Worm (Caenorhabditis elegans) whole organism, L4 larva: ENCODE data around the gene dsb-2.

Experiments
- D1046.2 ChIP-seq: fragments of 200-800 bp; sonication (Bioruptor generic); IDR thresholded peaks from 2 replicates; pipeline ENCODE4 v1.3.6; 2022; ENCODE audit warnings: missing genetic modification characterization, missing compliant biosample characterization
- F37D6.2 ChIP-seq: sonication (generic microtip); optimal IDR thresholded peaks from 2 replicates; lab custom pipeline; 2016; ENCODE audit warnings: mild to moderate bottlenecking, missing genetic modification characterization, missing compliant biosample characterization
- F49E8.2 ChIP-seq: sonication (generic microtip); optimal IDR thresholded peaks from 2 replicates; lab custom pipeline; 2016; ENCODE audit warnings: missing compliant biosample characterization, mild to moderate bottlenecking, missing genetic modification characterization, borderline replicate concordance
- R02D3.7 ChIP-seq: fragments of 150-350 bp; sonication (generic microtip); optimal IDR thresholded peaks from 3 replicates; lab custom pipeline; 2014; ENCODE audit warnings: missing biosample characterization, missing genetic modification characterization
- T26A8.4 ChIP-seq: fragments of 200-800 bp; sonication (Bioruptor generic); IDR thresholded peaks from 2 replicates; pipeline ENCODE4 v1.3.6; 2022; ENCODE audit warnings: missing genetic modification characterization, missing compliant biosample characterization
- Y48G9A.11 ChIP-seq: fragments of 200-800 bp; sonication (Bioruptor generic); IDR thresholded peaks from 2 replicates; pipeline ENCODE4 v1.3.6; 2022; ENCODE audit warnings: missing genetic modification reagents, missing genetic modification characterization, missing compliant biosample characterization
- Y75B8A.6 ChIP-seq: fragments of 200-800 bp; sonication (Bioruptor generic); IDR thresholded peaks from 2 replicates; pipeline ENCODE4 v1.3.6; 2022; ENCODE audit warnings: missing genetic modification reagents, missing genetic modification characterization, missing compliant biosample characterization
- ZK337.2 ChIP-seq: fragments of 200-800 bp; sonication (Bioruptor generic); IDR thresholded peaks from 2 replicates; pipeline ENCODE4 v1.3.6; 2022; ENCODE audit warnings: missing genetic modification reagents, missing genetic modification characterization, missing compliant biosample characterization
- ZK546.5 ChIP-seq, 2 experiments: sonication (generic microtip); optimal IDR thresholded peaks; 2 replicates each; lab custom pipeline; 2017; ENCODE audit warnings: missing biosample characterization in 2 of 2, missing genetic modification characterization in 2 of 2
- aha-1 ChIP-seq: fragments of 150-350 bp; peaks from one replicate; lab custom pipeline; 2014; ENCODE audit warnings: missing biosample characterization, missing genetic modification characterization
- attf-4 ChIP-seq: sonication (generic microtip); optimal IDR thresholded peaks from 3 replicates; lab custom pipeline; 2017; ENCODE audit warnings: missing biosample characterization, missing genetic modification characterization
- ceh-28 ChIP-seq: fragments of 150-350 bp; optimal IDR thresholded peaks from 2 replicates; lab custom pipeline; 2014; ENCODE audit warnings: missing biosample characterization, missing genetic modification reagents, missing genetic modification characterization
- ctbp-1 ChIP-seq: fragments of 200-800 bp; sonication (Bioruptor generic); IDR thresholded peaks from 2 replicates; pipeline ENCODE4 v1.3.6; 2022; ENCODE audit warnings: missing genetic modification reagents, missing genetic modification characterization, missing compliant biosample characterization
- daf-16 ChIP-seq, 3 experiments: sonication (generic microtip); optimal IDR thresholded peaks; 2 replicates each; lab custom pipeline; 2016 to 2017; ENCODE audit warnings: missing genetic modification characterization in 3 of 3, missing genetic modification reagents in 3 of 3, mild to moderate bottlenecking in 2 of 3, missing compliant biosample characterization in 2 of 3, missing biosample characterization in 1 of 3, moderate library complexity in 1 of 3
- daf-19 ChIP-seq: fragments of 200-800 bp; sonication (Bioruptor generic); conservative IDR thresholded peaks from 2 replicates; pipeline ENCODE4 v1.3.6; 2022; ENCODE audit warnings: missing genetic modification characterization, missing compliant biosample characterization
- daf-8 ChIP-seq: fragments of 200-800 bp; sonication (Bioruptor generic); IDR thresholded peaks from 2 replicates; pipeline ENCODE4 v1.3.6; 2022; ENCODE audit warnings: missing genetic modification characterization, missing compliant biosample characterization
- dmd-9 ChIP-seq: fragments of 200-800 bp; sonication (Bioruptor generic); IDR thresholded peaks from 2 replicates; pipeline ENCODE4 v1.3.6; 2022; ENCODE audit warnings: missing genetic modification reagents, missing genetic modification characterization, missing compliant biosample characterization
- dpl-1 ChIP-seq: fragments of 150-350 bp; optimal IDR thresholded peaks from 2 replicates; lab custom pipeline; 2014; ENCODE audit warnings: missing biosample characterization, missing genetic modification reagents, missing genetic modification characterization
- dve-1 ChIP-seq: sonication (generic microtip); optimal IDR thresholded peaks from 2 replicates; lab custom pipeline; 2017; ENCODE audit warnings: antibody characterized with exemption, mild to moderate bottlenecking, missing genetic modification characterization, missing compliant biosample characterization; ENCODE audit not compliant: insufficient read depth
- egl-27 ChIP-seq: sonication (generic microtip); optimal IDR thresholded peaks from 3 replicates; lab custom pipeline; 2017; ENCODE audit warnings: missing biosample characterization, missing genetic modification reagents, missing genetic modification characterization
- egl-43 ChIP-seq: fragments of 200-800 bp; sonication (Bioruptor generic); IDR thresholded peaks from 2 replicates; pipeline ENCODE4 v1.3.6; 2022; ENCODE audit warnings: missing genetic modification reagents, missing genetic modification characterization, missing compliant biosample characterization
- hif-1 ChIP-seq, 2 experiments: sonication (generic microtip); optimal IDR thresholded peaks; 2 replicates each; lab custom pipeline; 2016 to 2017; ENCODE audit warnings: missing compliant biosample characterization in 2 of 2, missing genetic modification characterization in 2 of 2, missing genetic modification reagents in 2 of 2, missing genotype in 2 of 2, mild to moderate bottlenecking in 1 of 2
- lim-7 ChIP-seq: fragments of 200-800 bp; sonication (Bioruptor generic); IDR thresholded peaks from 2 replicates; pipeline ENCODE4 v1.3.6; 2022; ENCODE audit warnings: missing genetic modification characterization, missing compliant biosample characterization
- lin-1 ChIP-seq: fragments of 200-800 bp; sonication (Bioruptor generic); IDR thresholded peaks from 2 replicates; pipeline ENCODE4 v1.3.6; 2022; ENCODE audit warnings: missing genetic modification reagents, missing genetic modification characterization, missing compliant biosample characterization
- lin-13 ChIP-seq: fragments of 150-350 bp; optimal IDR thresholded peaks from 2 replicates; lab custom pipeline; 2014; ENCODE audit warnings: missing biosample characterization, missing genetic modification reagents, missing genetic modification characterization
- lin-29 ChIP-seq: fragments of 200-800 bp; sonication (Bioruptor generic); IDR thresholded peaks from 2 replicates; pipeline ENCODE4 v1.3.6; 2022; ENCODE audit warnings: missing genetic modification reagents, missing genetic modification characterization, missing compliant biosample characterization
- lir-3 ChIP-seq: sonication (generic microtip); optimal IDR thresholded peaks from 2 replicates; lab custom pipeline; 2016; ENCODE audit warnings: mild to moderate bottlenecking, missing genetic modification characterization, missing compliant biosample characterization
- lsy-2 ChIP-seq, 2 experiments: fragments of 150-350 bp in 1 of 2; sonication (generic microtip) in 1 of 2; optimal IDR thresholded peaks; 2 replicates each; lab custom pipeline; 2014 to 2017; ENCODE audit warnings: missing biosample characterization in 2 of 2, missing genetic modification characterization in 2 of 2
- madf-5 ChIP-seq, 2 experiments: fragments of 200-800 bp; sonication (Bioruptor generic); IDR thresholded peaks; 2 replicates each; pipeline ENCODE4 v1.3.6; 2022; ENCODE audit warnings: missing compliant biosample characterization in 2 of 2, missing genetic modification characterization in 2 of 2
- mxl-2 ChIP-seq: fragments of 200-800 bp; sonication (Bioruptor generic); conservative IDR thresholded peaks from 2 replicates; pipeline ENCODE4 v1.3.6; 2022; ENCODE audit warnings: missing genetic modification reagents, missing genetic modification characterization, missing compliant biosample characterization
- mxl-3 ChIP-seq: fragments of 200-800 bp; sonication (Bioruptor generic); optimal IDR thresholded peaks from 2 replicates; lab custom pipeline; 2018; ENCODE audit warnings: mild to moderate bottlenecking, missing genetic modification characterization, missing compliant biosample characterization
- nhr-102 ChIP-seq: sonication (generic microtip); optimal IDR thresholded peaks from 2 replicates; lab custom pipeline; 2016; ENCODE audit warnings: mild to moderate bottlenecking, missing genetic modification characterization, moderate library complexity, missing compliant biosample characterization
- nhr-11 ChIP-seq: fragments of 150-350 bp; optimal IDR thresholded peaks from 2 replicates; lab custom pipeline; 2014; ENCODE audit warnings: missing biosample characterization, missing genetic modification characterization
- nhr-111 ChIP-seq: fragments of 200-800 bp; sonication (Bioruptor generic); optimal IDR thresholded peaks from 2 replicates; lab custom pipeline; 2018; ENCODE audit warnings: mild to moderate bottlenecking, missing genetic modification characterization, missing compliant biosample characterization
- nhr-28 ChIP-seq: fragments of 150-350 bp; optimal IDR thresholded peaks from 2 replicates; lab custom pipeline; 2014; ENCODE audit warnings: missing biosample characterization, missing genetic modification characterization
- nhr-41 ChIP-seq: fragments of 200-800 bp; sonication (Bioruptor generic); IDR thresholded peaks from 2 replicates; pipeline ENCODE4 v1.3.6; 2022; ENCODE audit warnings: missing genetic modification reagents, missing genetic modification characterization, missing compliant biosample characterization
- nhr-42 ChIP-seq: fragments of 200-800 bp; sonication (Bioruptor generic); IDR thresholded peaks from 2 replicates; pipeline ENCODE4 v1.3.6; 2022; ENCODE audit warnings: missing genetic modification characterization, missing compliant biosample characterization
- nhr-48 ChIP-seq: sonication (generic microtip); optimal IDR thresholded peaks from 2 replicates; lab custom pipeline; 2016; ENCODE audit warnings: mild to moderate bottlenecking, missing genetic modification characterization, missing compliant biosample characterization
- nhr-6 ChIP-seq: fragments of 150-350 bp; optimal IDR thresholded peaks from 2 replicates; lab custom pipeline; 2014; ENCODE audit warnings: missing biosample characterization, missing genetic modification characterization
- rbr-2 ChIP-seq: sonication (generic microtip); optimal IDR thresholded peaks from 2 replicates; lab custom pipeline; 2016; ENCODE audit warnings: missing genotype, missing genetic modification characterization, missing compliant biosample characterization
- skn-1 ChIP-seq: fragments of 150-350 bp; optimal IDR thresholded peaks from 2 replicates; lab custom pipeline; 2014; ENCODE audit warnings: missing biosample characterization, missing genetic modification characterization
- snpc-1.2 ChIP-seq: fragments of 200-800 bp; sonication (Bioruptor generic); IDR thresholded peaks from 2 replicates; pipeline ENCODE4 v1.3.6; 2022; ENCODE audit warnings: missing genetic modification reagents, missing genetic modification characterization, missing compliant biosample characterization
- tag-97 ChIP-seq: fragments of 200-800 bp; sonication (Bioruptor generic); IDR thresholded peaks from 2 replicates; pipeline ENCODE4 v1.3.6; 2022; ENCODE audit warnings: missing genetic modification characterization, missing compliant biosample characterization
- tra-1 ChIP-seq: fragments of 200-800 bp; sonication (Bioruptor generic); IDR thresholded peaks from 2 replicates; pipeline ENCODE4 v1.3.6; 2022; ENCODE audit warnings: missing genetic modification reagents, missing genetic modification characterization, missing compliant biosample characterization
- unc-39 ChIP-seq: sonication (generic microtip); optimal IDR thresholded peaks from 2 replicates; lab custom pipeline; 2017; ENCODE audit warnings: missing biosample characterization, missing genetic modification characterization
- unc-62 ChIP-seq, 3 experiments: fragments of 150-350 bp in 1 of 3; sonication (generic microtip); optimal IDR thresholded peaks in 2 of 3; peaks in 1 of 3; 1 replicate in 1 of 3; 2 replicates in 2 of 3; lab custom pipeline; 2014 to 2017; ENCODE audit warnings: missing biosample characterization in 3 of 3, missing genetic modification characterization in 3 of 3, missing genetic modification reagents in 3 of 3, missing genotype in 1 of 3
- zag-1 ChIP-seq: fragments of 150-350 bp; optimal IDR thresholded peaks from 2 replicates; lab custom pipeline; 2014; ENCODE audit warnings: missing biosample characterization, missing genetic modification characterization
- zfp-2 ChIP-seq: sonication (generic microtip); optimal IDR thresholded peaks from 2 replicates; lab custom pipeline; 2016; ENCODE audit warnings: mild to moderate bottlenecking, missing genetic modification characterization, missing compliant biosample characterization
- ztf-7 ChIP-seq: fragments of 150-350 bp; optimal IDR thresholded peaks from 2 replicates; lab custom pipeline; 2014; ENCODE audit warnings: missing biosample characterization, missing genetic modification characterization

Gene dsb-2

DNA sequence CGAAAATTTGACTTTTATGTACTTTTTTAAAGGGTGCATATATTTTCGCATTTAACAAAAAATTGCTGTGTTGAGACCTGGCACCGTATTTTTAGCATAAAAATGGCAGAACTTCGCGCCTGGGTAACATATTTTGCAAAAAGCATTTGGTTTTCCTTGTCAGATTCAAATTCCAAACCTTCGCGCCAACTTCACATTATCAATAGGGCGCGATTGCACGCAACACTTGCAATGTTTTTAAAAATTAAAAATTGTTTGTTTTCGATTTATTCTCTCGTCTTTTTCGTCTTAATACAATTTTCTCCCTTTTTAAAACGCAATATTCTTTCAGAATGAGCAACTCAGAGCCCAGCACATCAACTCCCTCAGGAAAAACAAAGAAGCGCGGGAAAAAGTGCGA, 27.3 kb upstream of the dsb-2 start, which contains the start of gene mes-2 (continued):
- TF ChIP-seq nhr-102 (tag; lab: Kevin White, UChicago) (peak; percentile 32), R02D3.7 (tag; lab: Kevin White, UChicago) (no peak), lir-3 (no peak), hif-1 (tag; optimal IDR thresholded peaks at IDR 0.05; lab: Kevin White, UChicago) (peak in 1 of 2 experiments; percentile 46), attf-4 (tag; lab: Kevin White, UChicago) (no peak), ceh-28 (no peak), nhr-42 (peak; percentile 88), madf-5 (GFP tag; IDR thresholded peaks at IDR 0.05; lab: Robert Waterston, UW) (no peak), dve-1 (no peak), ctbp-1 (GFP tag; lab: Robert Waterston, UW) (no peak), zag-1 (no peak), nhr-28 (tag; lab: Kevin White, UChicago) (peak; percentile 28), Y48G9A.11 (GFP tag; lab: Robert Waterston, UW) (no peak), T26A8.4 (GFP tag; lab: Robert Waterston, UW) (peak; percentile 45; the same call in 1 of the 2 replicates), lsy-2 (tag; optimal IDR thresholded peaks at IDR 0.05; lab: Kevin White, UChicago) (peak; percentile 41 to 91), daf-19 (GFP tag; lab: Robert Waterston, UW) (no peak), egl-43 (GFP tag; lab: Robert Waterston, UW) (no peak), lin-29 (GFP tag; lab: Robert Waterston, UW) (no peak), egl-27 (tag; lab: Kevin White, UChicago) (no peak), mxl-2 (GFP tag; lab: Robert Waterston, UW) (no peak), nhr-6 (tag; lab: Kevin White, UChicago) (peak; percentile 74), mxl-3 (GFP tag; lab: Kevin White, UChicago) (no peak), unc-62 (GFP tag; optimal IDR thresholded peaks at IDR 0.05 in 1 of 2; lab: Kevin White, UChicago) (no peak), unc-62 (tag; optimal IDR thresholded peaks at IDR 0.05; lab: Kevin White, UChicago) (no peak), lin-13 (GFP tag; lab: Kevin White, UChicago) (no peak), dpl-1 (GFP tag; lab: Kevin White, UChicago) (peak; percentile 97), snpc-1.2 (no peak), F49E8.2 (tag; lab: Kevin White, UChicago) (no peak), daf-16 (GFP tag; optimal IDR thresholded peaks at IDR 0.05; lab: Kevin White, UChicago) (peak in 1 of 2 experiments; percentile 8), daf-16 (tag; optimal IDR thresholded peaks at IDR 0.05; lab: Kevin White, UChicago) (peak; percentile 64), daf-8 (GFP tag; lab: Robert Waterston, UW) (no peak), unc-39 (tag; lab: Kevin White, UChicago) (no peak), nhr-11 (tag; lab: Kevin White, UChicago) (peak; percentile 33), D1046.2 (GFP tag; lab: Robert Waterston, UW) (no peak), nhr-111 (no peak)

ce11 chrII:14388213-14388612, 22.7 kb upstream of the dsb-2 start, which contains the start of gene F26H11.8:
Gene F26H11.8 (plus strand): TSS chrII:14388513.
- TF ChIP-seq F37D6.2 (no peak), aha-1 (tag; lab: Kevin White, UChicago) (peak; percentile 64), tra-1 (GFP tag; lab: Robert Waterston, UW) (no peak)
- TF ChIP-seq, all 104 proteins: peak for 1

ce11 chrII:14390036-14390763, 20.7 kb upstream of the dsb-2 start, which contains the start of the genes kbp-3 and nurf-1:
Gene kbp-3 (minus strand): TSS chrII:14390078.
Gene nurf-1 (plus strand): TSS chrII:14390713.
- TF ChIP-seq nhr-42 (no peak), nhr-48 (no peak), skn-1 (tag; lab: Kevin White, UChicago) (no peak), lin-1 (no peak), ztf-7 (no peak), nhr-41 (GFP tag; lab: Robert Waterston, UW) (no peak), ZK546.5 (tag; optimal IDR thresholded peaks at IDR 0.05; lab: Kevin White, UChicago) (no peak), Y75B8A.6 (no peak), lim-7 (GFP tag; lab: Robert Waterston, UW) (no peak), zfp-2 (tag; lab: Kevin White, UChicago) (no peak), rbr-2 (tag; lab: Kevin White, UChicago) (peak; percentile 33), tag-97 (GFP tag; lab: Robert Waterston, UW) (no peak), dmd-9 (GFP tag; lab: Robert Waterston, UW) (no peak), ZK337.2 (GFP tag; lab: Robert Waterston, UW) (no peak)
